Worm (Caenorhabditis elegans) whole organism, L4 larva: Measurements from ENCODE around the gene C01G10.10.

Source experiments
- lin-39 ChIP-seq: fragments of 150-350 bp; optimal IDR thresholded peaks from 2 replicates; lab custom pipeline; 2014; ENCODE audit warnings: missing biosample characterization, missing genetic modification reagents, missing genetic modification characterization
- lsy-2 ChIP-seq, 2 experiments: fragments of 150-350 bp in 1 of 2; sonication (generic microtip) in 1 of 2; optimal IDR thresholded peaks; 2 replicates each; lab custom pipeline; 2014 to 2017; ENCODE audit warnings: missing biosample characterization in 2 of 2, missing genetic modification characterization in 2 of 2
- mep-1 ChIP-seq: fragments of 150-350 bp; sonication (generic microtip); optimal IDR thresholded peaks from 3 replicates; lab custom pipeline; 2014; ENCODE audit warnings: missing biosample characterization, missing genetic modification characterization

DNA sequence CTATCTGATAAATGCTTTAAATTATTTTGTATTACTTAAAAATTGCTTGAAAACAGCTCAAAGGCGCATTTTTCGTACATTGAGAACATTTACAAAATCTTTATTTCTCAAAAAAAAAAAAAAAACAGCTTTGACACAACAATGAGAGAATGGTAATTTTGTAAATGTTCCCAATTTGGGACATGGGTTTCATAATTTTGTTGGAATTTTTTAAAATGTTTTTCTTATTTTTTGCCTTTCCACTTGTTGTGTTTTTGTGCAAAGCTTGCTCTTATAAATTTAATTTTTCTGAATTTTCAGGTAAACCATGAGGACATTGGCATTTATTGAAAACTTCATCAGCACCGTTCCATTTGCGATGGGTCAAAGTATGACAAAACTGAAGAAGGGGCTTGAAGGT is 29.4 kb upstream of the C01G10.10 start, which contains the start of gene T01G5.7:
- TF ChIP-seq lsy-2 (tag; optimal IDR thresholded peaks at IDR 0.05; lab: Kevin White, UChicago) (no peak), lin-39 (tag; lab: Kevin White, UChicago) (no peak), mep-1 (no peak)
